Worm (Caenorhabditis elegans) whole organism, L4 larva: ENCODE measurements around the gene rps-30.

ENCODE experiments used
- ZK546.5 ChIP-seq, 2 experiments: sonication (generic microtip); optimal IDR thresholded peaks; 2 replicates each; lab custom pipeline; 2017; ENCODE audit warnings: missing biosample characterization in 2 of 2, missing genetic modification characterization in 2 of 2
- ces-1 ChIP-seq: fragments of 150-350 bp; sonication (generic microtip); optimal IDR thresholded peaks from 4 replicates; lab custom pipeline; 2014; ENCODE audit warnings: missing biosample characterization, missing genetic modification reagents, missing genetic modification characterization
- egl-27 ChIP-seq: sonication (generic microtip); optimal IDR thresholded peaks from 3 replicates; lab custom pipeline; 2017; ENCODE audit warnings: missing biosample characterization, missing genetic modification reagents, missing genetic modification characterization
- lin-15B ChIP-seq: fragments of 150-350 bp; sonication (generic microtip); optimal IDR thresholded peaks from 3 replicates; lab custom pipeline; 2014; ENCODE audit warnings: missing biosample characterization, missing genetic modification characterization
- mep-1 ChIP-seq: fragments of 150-350 bp; sonication (generic microtip); optimal IDR thresholded peaks from 3 replicates; lab custom pipeline; 2014; ENCODE audit warnings: missing biosample characterization, missing genetic modification characterization
- nhr-42 ChIP-seq: fragments of 200-800 bp; sonication (Bioruptor generic); IDR thresholded peaks from 2 replicates; pipeline ENCODE4 v1.3.6; 2022; ENCODE audit warnings: missing genetic modification characterization, missing compliant biosample characterization
- pqm-1 ChIP-seq: sonication (generic microtip); optimal IDR thresholded peaks from 2 replicates; lab custom pipeline; 2017; ENCODE audit warnings: missing biosample characterization, missing genetic modification characterization
- set-16 ChIP-seq: fragments of 200-800 bp; sonication (Bioruptor generic); IDR thresholded peaks from 2 replicates; pipeline ENCODE4 v1.3.6; 2022; ENCODE audit warnings: missing genetic modification reagents, missing genetic modification characterization, missing compliant biosample characterization
- skn-1 ChIP-seq: fragments of 150-350 bp; optimal IDR thresholded peaks from 2 replicates; lab custom pipeline; 2014; ENCODE audit warnings: missing biosample characterization, missing genetic modification characterization
- unc-39 ChIP-seq: sonication (generic microtip); optimal IDR thresholded peaks from 2 replicates; lab custom pipeline; 2017; ENCODE audit warnings: missing biosample characterization, missing genetic modification characterization
- zfp-3 ChIP-seq: fragments of 200-800 bp; sonication (Bioruptor generic); conservative IDR thresholded peaks from 2 replicates; pipeline ENCODE4 v1.3.6; 2022; ENCODE audit warnings: missing genetic modification reagents, missing genetic modification characterization, missing compliant biosample characterization

ce11 chrV:7742485-7742959, 33.9 kb upstream of the rps-30 start, which contains the start of gene fbxl-5:
- TF ChIP-seq egl-27 (no peak), lin-15B (tag; lab: Kevin White, UChicago) (no peak), zfp-3 (GFP tag; lab: Robert Waterston, UW) (no peak), mep-1 (tag; lab: Kevin White, UChicago) (no peak), unc-39 (no peak), nhr-42 (GFP tag; lab: Robert Waterston, UW) (no peak), ces-1 (GFP tag; lab: Kevin White, UChicago) (no peak), pqm-1 (tag; lab: Kevin White, UChicago) (no peak), ZK546.5 (tag; optimal IDR thresholded peaks at IDR 0.05; lab: Kevin White, UChicago) (no peak), skn-1 (no peak), set-16 (GFP tag; lab: Robert Waterston, UW) (no peak)
